Worm (Caenorhabditis elegans) whole organism, L3 larva: ENCODE data around the gene tag-267.

Experiments used
- R02D3.7 ChIP-seq: fragments of 150-350 bp; optimal IDR thresholded peaks from 2 replicates; lab custom pipeline; 2014; ENCODE audit warnings: missing biosample characterization, missing genetic modification characterization
- ZK546.5 ChIP-seq: sonication (generic microtip); optimal IDR thresholded peaks from 2 replicates; lab custom pipeline; 2017; ENCODE audit warnings: missing biosample characterization, missing genetic modification characterization
- aly-2 ChIP-seq: fragments of 150-350 bp; optimal IDR thresholded peaks from 2 replicates; lab custom pipeline; 2014; ENCODE audit warnings: missing biosample characterization, missing genetic modification characterization
- ama-1 ChIP-seq: fragments of 150-350 bp; optimal IDR thresholded peaks from 2 replicates; lab custom pipeline; 2018
- ceh-16 ChIP-seq: sonication (generic microtip); optimal IDR thresholded peaks from 2 replicates; lab custom pipeline; 2017; ENCODE audit warnings: missing biosample characterization, missing genetic modification characterization
- ceh-28 ChIP-seq: fragments of 150-350 bp; optimal IDR thresholded peaks from 2 replicates; lab custom pipeline; 2014; ENCODE audit warnings: missing biosample characterization, missing genetic modification reagents, missing genetic modification characterization
- ceh-9 ChIP-seq: sonication (generic microtip); optimal IDR thresholded peaks from 2 replicates; lab custom pipeline; 2018; ENCODE audit warnings: missing biosample characterization, missing genetic modification characterization
- daf-12 ChIP-seq: fragments of 150-350 bp; optimal IDR thresholded peaks from 2 replicates; lab custom pipeline; 2014; ENCODE audit warnings: missing biosample characterization, missing genetic modification reagents, missing genetic modification characterization
- egl-5 ChIP-seq: fragments of 150-350 bp; optimal IDR thresholded peaks from 2 replicates; lab custom pipeline; 2017; ENCODE audit warnings: missing biosample characterization, missing genetic modification reagents, missing genetic modification characterization, inconsistent platforms
- elt-2 ChIP-seq: sonication (generic microtip); optimal IDR thresholded peaks from 2 replicates; lab custom pipeline; 2016; ENCODE audit warnings: missing genetic modification reagents, mild to moderate bottlenecking, missing genetic modification characterization, missing compliant biosample characterization
- fkh-10 ChIP-seq: sonication (generic microtip); optimal IDR thresholded peaks from 2 replicates; lab custom pipeline; 2017; ENCODE audit warnings: missing biosample characterization, missing genetic modification reagents, missing genetic modification characterization
- hmg-11 ChIP-seq: sonication (generic microtip); optimal IDR thresholded peaks from 2 replicates; lab custom pipeline; 2016; ENCODE audit warnings: missing genetic modification characterization, missing compliant biosample characterization
- jun-1 ChIP-seq: fragments of 150-350 bp; optimal IDR thresholded peaks from 2 replicates; lab custom pipeline; 2014; ENCODE audit warnings: missing biosample characterization, missing genetic modification reagents, missing genetic modification characterization
- lin-15B ChIP-seq: fragments of 150-350 bp; optimal IDR thresholded peaks from 2 replicates; lab custom pipeline; 2014; ENCODE audit warnings: missing biosample characterization, missing genetic modification characterization
- lin-39 ChIP-seq: fragments of 150-350 bp; optimal IDR thresholded peaks from 2 replicates; lab custom pipeline; 2018; ENCODE audit warnings: missing biosample characterization, missing genetic modification reagents, missing genetic modification characterization
- lsy-12 ChIP-seq: sonication (generic microtip); optimal IDR thresholded peaks from 2 replicates; lab custom pipeline; 2016; ENCODE audit warnings: mild to moderate bottlenecking, missing genetic modification characterization, missing compliant biosample characterization
- mdl-1 ChIP-seq: fragments of 150-350 bp; optimal IDR thresholded peaks from 2 replicates; lab custom pipeline; 2014; ENCODE audit warnings: missing biosample characterization, missing genetic modification characterization
- mml-1 ChIP-seq: fragments of 150-350 bp; sonication (generic microtip); optimal IDR thresholded peaks from 3 replicates; lab custom pipeline; 2014; ENCODE audit warnings: missing biosample characterization, missing genetic modification characterization
- nfya-1 ChIP-seq: sonication (generic microtip); optimal IDR thresholded peaks from 2 replicates; lab custom pipeline; 2017; ENCODE audit warnings: missing genetic modification characterization, mild to moderate bottlenecking, missing compliant biosample characterization, antibody characterized with exemption, moderate library complexity; ENCODE audit not compliant: insufficient read depth
- nhr-11 ChIP-seq: fragments of 150-350 bp; optimal IDR thresholded peaks from 2 replicates; lab custom pipeline; 2014; ENCODE audit warnings: missing biosample characterization, missing genetic modification characterization
- nhr-237 ChIP-seq: fragments of 150-350 bp; optimal IDR thresholded peaks from 2 replicates; lab custom pipeline; 2014; ENCODE audit warnings: missing biosample characterization, missing genetic modification characterization
- nhr-25 ChIP-seq: sonication (generic microtip); optimal IDR thresholded peaks from 2 replicates; lab custom pipeline; 2017; ENCODE audit warnings: missing biosample characterization, missing genetic modification characterization
- nhr-28 ChIP-seq: fragments of 150-350 bp; optimal IDR thresholded peaks from 2 replicates; lab custom pipeline; 2014; ENCODE audit warnings: missing biosample characterization, missing genetic modification characterization
- nhr-67 ChIP-seq: fragments of 150-350 bp; optimal IDR thresholded peaks from 2 replicates; lab custom pipeline; 2014; ENCODE audit warnings: missing biosample characterization, missing genetic modification characterization
- nhr-77 ChIP-seq: fragments of 150-350 bp; optimal IDR thresholded peaks from 2 replicates; lab custom pipeline; 2014; ENCODE audit warnings: missing biosample characterization, missing genetic modification characterization
- pha-4 ChIP-seq: fragments of 150-350 bp; optimal IDR thresholded peaks from 2 replicates; lab custom pipeline; 2014; ENCODE audit warnings: missing biosample characterization, missing genetic modification reagents, missing genetic modification characterization
- pqm-1 ChIP-seq: fragments of 150-350 bp; optimal IDR thresholded peaks from 2 replicates; lab custom pipeline; 2017; ENCODE audit warnings: missing biosample characterization, missing genetic modification characterization, inconsistent platforms
- sea-2 ChIP-seq: fragments of 150-350 bp; sonication (generic microtip); optimal IDR thresholded peaks from 4 replicates; lab custom pipeline; 2014; ENCODE audit warnings: missing biosample characterization, missing genetic modification reagents, missing genetic modification characterization
- skn-1 ChIP-seq: fragments of 150-350 bp; optimal IDR thresholded peaks from 2 replicates; lab custom pipeline; 2014; ENCODE audit warnings: missing biosample characterization, missing genetic modification characterization
- snpc-4 ChIP-seq: fragments of 150-350 bp; optimal IDR thresholded peaks from 2 replicates; lab custom pipeline; 2014; ENCODE audit warnings: missing biosample characterization, missing genetic modification characterization
- tbx-2 ChIP-seq: sonication (generic microtip); optimal IDR thresholded peaks from 2 replicates; lab custom pipeline; 2016; ENCODE audit warnings: mild to moderate bottlenecking, missing genetic modification characterization, missing compliant biosample characterization
- unc-62 ChIP-seq: fragments of 150-350 bp; sonication (generic microtip); optimal IDR thresholded peaks from 4 replicates; lab custom pipeline; 2014; ENCODE audit warnings: missing biosample characterization, missing genetic modification reagents, missing genetic modification characterization
- zag-1 ChIP-seq: fragments of 150-350 bp; optimal IDR thresholded peaks from 2 replicates; lab custom pipeline; 2014; ENCODE audit warnings: missing biosample characterization, missing genetic modification characterization

Gene tag-267

ce11 chrIII:668303-668893, 27.8 kb downstream of the tag-267 start, which contains the start of gene W02B3.3:
Gene W02B3.3 (minus strand): TSS chrIII:668433.
- peak; percentile 39 for TF ChIP-seq snpc-4 (tag; lab: Kevin White, UChicago)
- peak; percentile 22 for TF ChIP-seq egl-5 (tag; lab: Kevin White, UChicago)
- TF ChIP-seq nhr-25 (tag; lab: Kevin White, UChicago): no peak
- TF ChIP-seq R02D3.7 (tag; lab: Kevin White, UChicago): no peak
- TF ChIP-seq mdl-1 (tag; lab: Kevin White, UChicago): no peak
- TF ChIP-seq mml-1 (tag; lab: Kevin White, UChicago): no peak
- TF ChIP-seq nfya-1: peak; percentile 78
- TF ChIP-seq nhr-77 (tag; lab: Kevin White, UChicago): no peak
- peak; percentile 73 for TF ChIP-seq fkh-10 (GFP tag; lab: Kevin White, UChicago)
- TF ChIP-seq tbx-2: peak; percentile 39
- peak; percentile 86 for TF ChIP-seq hmg-11
- peak; percentile 50 for TF ChIP-seq unc-62 (GFP tag; lab: Kevin White, UChicago)
- no peak for TF ChIP-seq nhr-67 (tag; lab: Kevin White, UChicago)
- no peak for TF ChIP-seq aly-2 (tag; lab: Kevin White, UChicago)
- TF ChIP-seq ceh-16 (tag; lab: Kevin White, UChicago): no peak
- TF ChIP-seq zag-1: no peak
- TF ChIP-seq lin-39 (tag; lab: Kevin White, UChicago): peak; percentile 93
- TF ChIP-seq pqm-1 (tag; lab: Kevin White, UChicago): no peak
- peak; percentile 21 for TF ChIP-seq lin-15B

- TF ChIP-seq lin-39 (tag; lab: Kevin White, UChicago) (peak; percentile 91), skn-1 (no peak), elt-2 (tag; lab: Kevin White, UChicago) (no peak), ceh-28 (tag; lab: Kevin White, UChicago) (peak; percentile 24), lsy-12 (tag; lab: Kevin White, UChicago) (peak; percentile 29), lin-15B (peak; percentile 19), tbx-2 (peak; percentile 36), daf-12 (tag; lab: Kevin White, UChicago) (no peak), fkh-10 (GFP tag; lab: Kevin White, UChicago) (peak; percentile 89), hmg-11 (peak; percentile 75), nfya-1 (peak; percentile 85), jun-1 (tag; lab: Kevin White, UChicago) (no peak)
- TF ChIP-seq, all 47 proteins: peak for 8
Observed at ce11 chrIII:670994-671393, 30.4 kb downstream of the tag-267 start.

- TF ChIP-seq nhr-25 (tag; lab: Kevin White, UChicago) (no peak), unc-62 (GFP tag; lab: Kevin White, UChicago) (no peak), nfya-1 (peak; percentile 40), mdl-1 (tag; lab: Kevin White, UChicago) (no peak), hmg-11 (peak; percentile 39), nhr-28 (tag; lab: Kevin White, UChicago) (no peak), fkh-10 (GFP tag; lab: Kevin White, UChicago) (peak; percentile 82)
Observed at ce11 chrIII:675413-675812, 34.8 kb downstream of the tag-267 start.

- TF ChIP-seq ZK546.5 (tag; lab: Kevin White, UChicago) (no peak), pha-4 (tag; lab: Kevin White, UChicago) (no peak), unc-62 (GFP tag; lab: Kevin White, UChicago) (no peak), ceh-9 (no peak)
Observed at ce11 chrIII:675822-676221, 35.2 kb downstream of the tag-267 start, which contains the start of gene grk-2. Gene grk-2 (plus strand): TSS chrIII:676122.

ce11 chrIII:683318-683717, 42.7 kb downstream of the tag-267 start, which contains the start of gene W02B3.4:
Gene W02B3.4 (minus strand): TSS chrIII:683418.
- TF ChIP-seq nfya-1 (no peak), pqm-1 (tag; lab: Kevin White, UChicago) (no peak), egl-5 (tag; lab: Kevin White, UChicago) (no peak), ama-1 (lab: Kevin White, UChicago) (no peak), fkh-10 (GFP tag; lab: Kevin White, UChicago) (no peak), ZK546.5 (tag; lab: Kevin White, UChicago) (no peak), sea-2 (GFP tag; lab: Kevin White, UChicago) (no peak), nhr-237 (no peak), elt-2 (tag; lab: Kevin White, UChicago) (no peak), R02D3.7 (tag; lab: Kevin White, UChicago) (no peak), nhr-11 (no peak)
